Worm (Caenorhabditis elegans): Measurements from ENCODE around the gene sre-3.

sre-3 gene

DNA sequence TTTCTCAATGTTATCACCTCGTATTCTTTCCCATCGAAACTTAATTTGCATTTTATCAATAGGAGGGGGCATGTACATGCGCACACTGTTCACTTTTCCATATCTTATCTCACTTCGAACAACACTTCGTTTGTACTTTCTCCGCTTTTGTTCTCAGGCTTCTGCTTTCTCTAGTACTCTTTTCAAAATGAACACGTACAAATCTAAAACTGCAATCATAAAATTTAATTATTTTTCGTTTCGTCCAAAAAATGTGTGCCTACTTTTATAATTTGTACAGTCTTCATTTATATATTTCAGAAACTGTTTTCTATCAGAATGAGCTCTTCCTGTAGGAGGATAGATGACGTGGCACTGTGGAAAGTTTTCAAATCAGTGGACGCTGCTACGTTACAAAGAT lies 13.2 kb downstream of the sre-3 start, which contains the start of gene C07D10.1:
Gene C07D10.1, plus strand, starts transcription at position 301 of the 400 bp plus-strand sequence.
- TF ChIP-seq tab-1 (GFP tag; IDR thresholded peaks at IDR 0.05) (no peak), med-1 (GFP tag; optimal IDR thresholded peaks at IDR 0.05; ENCODE audit: insufficient read depth) (no peak), cog-1 (tag; optimal IDR thresholded peaks at IDR 0.05) (no peak), flt-1 (GFP tag; IDR thresholded peaks at IDR 0.05) (no peak), ztf-23 (GFP tag; IDR thresholded peaks at IDR 0.05) (no peak), ztf-29 (GFP tag; IDR thresholded peaks at IDR 0.05) (no peak), klf-2 (GFP tag; conservative IDR thresholded peaks at IDR 0.05) (no peak), T22C8.4 (GFP tag; IDR thresholded peaks at IDR 0.05) (no peak), ref-1 (GFP tag; conservative IDR thresholded peaks at IDR 0.05) (no peak)

DNA sequence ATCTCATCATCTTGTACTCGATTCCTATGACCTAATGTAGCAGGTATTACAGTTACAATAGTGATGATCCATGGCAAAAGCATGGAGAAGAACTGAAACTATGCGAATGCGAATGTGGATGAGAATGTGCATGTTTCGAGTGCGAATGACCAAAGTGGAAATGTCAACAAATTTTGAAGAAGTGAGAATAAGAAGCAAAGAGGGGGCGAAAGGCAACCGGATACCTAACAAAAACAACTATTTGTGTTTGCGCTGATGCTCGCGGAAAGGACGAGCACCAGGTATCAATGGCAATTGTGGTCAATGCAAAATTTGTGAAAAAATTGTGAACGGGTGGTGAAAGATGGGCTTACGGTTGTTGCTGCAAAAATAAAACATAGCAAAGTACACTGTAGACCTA lies 17.1 kb downstream of the sre-3 start, which contains the start of gene nas-7:
Gene nas-7, minus strand, starts transcription at position 101 of the 400 bp plus-strand sequence.
- no peak for TF ChIP-seq tab-1 (GFP tag; IDR thresholded peaks at IDR 0.05)
- no peak for TF ChIP-seq ztf-29 (GFP tag; IDR thresholded peaks at IDR 0.05)
- TF ChIP-seq ref-1 (GFP tag; conservative IDR thresholded peaks at IDR 0.05) = no peak
- TF ChIP-seq flt-1 (GFP tag; IDR thresholded peaks at IDR 0.05) = no peak
- TF ChIP-seq klf-2 (GFP tag; conservative IDR thresholded peaks at IDR 0.05) = no peak
- TF ChIP-seq ztf-23 (GFP tag; IDR thresholded peaks at IDR 0.05) = no peak
- no peak for TF ChIP-seq T22C8.4 (GFP tag; IDR thresholded peaks at IDR 0.05)
- TF ChIP-seq cog-1 (tag; optimal IDR thresholded peaks at IDR 0.05) = no peak
- TF ChIP-seq med-1 (GFP tag; optimal IDR thresholded peaks at IDR 0.05; ENCODE audit: insufficient read depth) = no peak

DNA sequence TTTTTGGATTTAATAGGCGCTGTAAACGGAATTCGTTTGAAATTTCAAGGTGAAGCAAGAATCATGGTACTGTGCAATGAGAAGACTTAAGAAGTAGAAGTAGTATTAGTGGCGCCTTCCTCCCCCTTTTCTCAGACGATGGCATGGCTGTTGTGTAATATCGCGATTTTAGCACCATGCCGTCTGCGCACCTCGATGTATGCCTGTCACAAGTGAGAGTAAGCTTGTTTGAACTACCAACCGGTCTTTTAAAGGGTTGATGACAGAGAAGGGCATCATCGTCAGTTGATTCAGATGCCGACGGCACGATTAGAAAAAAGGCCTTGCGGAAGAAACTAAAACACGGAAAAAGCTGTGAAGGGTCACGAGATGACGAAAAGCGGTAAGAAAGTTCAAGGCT lies 18.5 kb downstream of the sre-3 start:
- TF ChIP-seq med-1 (GFP tag; optimal IDR thresholded peaks at IDR 0.05; ENCODE audit: insufficient read depth) (no peak), T22C8.4 (GFP tag; IDR thresholded peaks at IDR 0.05) (no peak)

DNA sequence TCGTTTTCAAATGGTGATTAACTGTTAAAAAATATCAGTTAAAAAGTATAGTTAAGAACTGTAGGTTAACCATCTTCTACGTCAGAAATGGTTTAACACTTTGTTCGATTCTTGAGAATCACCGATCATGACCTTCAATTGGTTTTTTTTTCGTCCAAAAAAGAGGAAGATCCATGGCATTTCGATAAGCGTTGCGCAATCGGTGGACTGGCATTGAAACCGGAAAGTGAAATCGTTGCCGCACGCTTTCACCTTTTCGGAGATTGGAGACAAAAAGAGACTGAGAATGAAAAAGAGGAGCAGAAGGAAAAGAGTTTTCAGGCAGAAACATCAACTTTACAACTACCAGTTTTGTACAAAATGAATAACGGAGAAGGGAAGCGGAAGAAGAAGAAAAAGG lies 19.7 kb downstream of the sre-3 start:
- no peak for TF ChIP-seq med-1 (GFP tag; optimal IDR thresholded peaks at IDR 0.05; ENCODE audit: insufficient read depth)
- TF ChIP-seq T22C8.4 (GFP tag; IDR thresholded peaks at IDR 0.05) = no peak
- TF ChIP-seq tab-1 (GFP tag; IDR thresholded peaks at IDR 0.05) = no peak
- no peak for TF ChIP-seq flt-1 (GFP tag; IDR thresholded peaks at IDR 0.05)
- TF ChIP-seq cog-1 (tag; optimal IDR thresholded peaks at IDR 0.05) = no peak
- TF ChIP-seq ref-1 (GFP tag; conservative IDR thresholded peaks at IDR 0.05) = no peak
- TF ChIP-seq klf-2 (GFP tag; conservative IDR thresholded peaks at IDR 0.05) = no peak
- no peak for TF ChIP-seq ztf-29 (GFP tag; IDR thresholded peaks at IDR 0.05)
- TF ChIP-seq ztf-23 (GFP tag; IDR thresholded peaks at IDR 0.05) = no peak

DNA sequence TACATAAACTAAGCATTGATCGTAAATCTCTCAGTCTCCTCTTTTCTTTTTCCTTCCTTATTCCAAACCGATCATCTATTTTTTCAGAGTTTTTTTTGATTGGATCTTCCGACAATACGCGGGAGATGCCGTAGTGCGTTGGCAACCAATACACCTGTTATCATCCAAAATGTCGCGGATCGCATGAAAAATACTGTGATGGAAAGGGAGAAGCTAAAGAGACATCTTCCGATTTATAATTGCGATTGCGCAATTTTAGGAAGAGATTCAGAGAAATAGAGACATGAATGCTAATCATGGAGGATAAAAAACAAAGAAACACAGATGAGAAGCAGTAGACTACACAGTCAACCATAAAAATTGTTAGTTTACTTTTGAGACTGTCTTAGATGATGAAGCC lies 20.9 kb downstream of the sre-3 start:
- TF ChIP-seq med-1 (GFP tag; optimal IDR thresholded peaks at IDR 0.05; ENCODE audit: insufficient read depth) = no peak
- TF ChIP-seq klf-2 (GFP tag; conservative IDR thresholded peaks at IDR 0.05) = no peak
- no peak for TF ChIP-seq ztf-29 (GFP tag; IDR thresholded peaks at IDR 0.05)

DNA sequence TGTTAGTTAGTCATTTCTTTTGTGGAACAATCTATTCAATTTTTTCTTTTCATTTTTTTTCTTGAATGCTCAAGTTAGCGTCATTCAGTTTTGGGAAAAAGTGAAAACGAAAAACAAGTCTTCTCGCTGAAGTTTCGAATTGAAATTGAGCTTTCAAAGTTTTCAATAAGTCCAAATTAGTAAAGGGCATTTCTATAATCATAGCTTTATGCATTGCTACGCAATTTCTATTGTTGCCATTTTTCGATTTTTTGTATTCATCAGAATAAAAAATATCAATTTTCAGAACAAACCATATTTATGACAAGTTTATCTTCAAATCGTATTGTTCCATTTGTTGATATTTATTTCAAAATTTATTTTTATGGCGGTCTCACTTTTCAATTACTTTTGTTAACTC lies 22.6 kb downstream of the sre-3 start, which contains the start of gene srd-55:
Gene srd-55, plus strand, starts transcription at position 301 of the 400 bp plus-strand sequence.
- no peak for TF ChIP-seq med-1 (GFP tag; optimal IDR thresholded peaks at IDR 0.05; ENCODE audit: insufficient read depth)
- no peak for TF ChIP-seq tab-1 (GFP tag; IDR thresholded peaks at IDR 0.05)
- TF ChIP-seq flt-1 (GFP tag; IDR thresholded peaks at IDR 0.05) = no peak
- TF ChIP-seq T22C8.4 (GFP tag; IDR thresholded peaks at IDR 0.05) = no peak
- no peak for TF ChIP-seq ztf-29 (GFP tag; IDR thresholded peaks at IDR 0.05)
- no peak for TF ChIP-seq ztf-23 (GFP tag; IDR thresholded peaks at IDR 0.05)
- no peak for TF ChIP-seq cog-1 (tag; optimal IDR thresholded peaks at IDR 0.05)
- no peak for TF ChIP-seq ref-1 (GFP tag; conservative IDR thresholded peaks at IDR 0.05)
- no peak for TF ChIP-seq klf-2 (GFP tag; conservative IDR thresholded peaks at IDR 0.05)

DNA sequence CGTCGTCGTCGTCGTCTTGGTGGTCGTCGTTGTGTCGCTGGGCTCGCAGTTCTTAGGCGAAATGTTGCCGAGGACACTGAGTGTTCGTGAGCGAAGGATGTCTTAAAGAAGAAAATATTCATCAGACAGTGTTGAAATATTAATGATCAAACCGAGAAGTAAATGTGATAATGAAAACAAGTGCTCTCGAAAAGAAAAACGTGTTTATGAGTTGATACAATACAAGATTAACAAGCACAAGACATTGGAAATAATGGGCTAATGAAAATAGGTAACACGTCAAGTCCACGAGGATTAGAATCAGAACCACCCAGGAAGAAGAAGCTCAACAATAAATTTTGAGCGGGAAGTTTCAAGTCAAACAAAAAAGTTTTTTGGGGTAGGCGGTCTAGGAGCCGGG lies 26.4 kb downstream of the sre-3 start, which contains the start of gene K02A2.5:
Gene K02A2.5, minus strand, starts transcription at position 101 of the 400 bp plus-strand sequence.
- no peak for TF ChIP-seq tab-1 (GFP tag; IDR thresholded peaks at IDR 0.05)
- no peak for TF ChIP-seq flt-1 (GFP tag; IDR thresholded peaks at IDR 0.05)
- no peak for TF ChIP-seq cog-1 (tag; optimal IDR thresholded peaks at IDR 0.05)
- no peak for TF ChIP-seq med-1 (GFP tag; optimal IDR thresholded peaks at IDR 0.05; ENCODE audit: insufficient read depth)
- TF ChIP-seq T22C8.4 (GFP tag; IDR thresholded peaks at IDR 0.05) = no peak
- no peak for TF ChIP-seq klf-2 (GFP tag; conservative IDR thresholded peaks at IDR 0.05)
- no peak for TF ChIP-seq ztf-29 (GFP tag; IDR thresholded peaks at IDR 0.05)
- no peak for TF ChIP-seq ztf-23 (GFP tag; IDR thresholded peaks at IDR 0.05)
- TF ChIP-seq ref-1 (GFP tag; conservative IDR thresholded peaks at IDR 0.05) = no peak

DNA sequence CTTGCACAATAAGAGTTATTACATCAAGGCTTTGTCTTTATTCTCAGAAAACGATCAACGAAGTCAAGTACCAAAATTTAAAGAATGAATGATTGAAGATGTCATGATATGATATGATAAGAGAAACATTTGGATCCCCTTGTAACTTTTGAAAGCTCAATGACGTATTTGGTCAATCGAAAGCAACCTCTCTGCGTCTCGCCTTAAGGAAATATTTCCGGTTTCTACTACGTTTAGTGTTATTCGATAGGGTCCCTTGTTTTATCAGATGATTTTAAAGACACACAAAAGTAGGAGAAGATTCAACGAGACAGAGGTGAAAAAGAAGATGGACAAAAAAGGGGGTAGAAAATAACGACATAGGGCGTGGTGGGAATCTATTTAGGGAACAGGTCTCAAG lies 27.7 kb downstream of the sre-3 start:
- TF ChIP-seq med-1 (GFP tag; optimal IDR thresholded peaks at IDR 0.05; ENCODE audit: insufficient read depth) (no peak), T22C8.4 (GFP tag; IDR thresholded peaks at IDR 0.05) (no peak), cog-1 (tag; optimal IDR thresholded peaks at IDR 0.05) (no peak), flt-1 (GFP tag; IDR thresholded peaks at IDR 0.05) (no peak), tab-1 (GFP tag; IDR thresholded peaks at IDR 0.05) (no peak), ref-1 (GFP tag; conservative IDR thresholded peaks at IDR 0.05) (no peak), klf-2 (GFP tag; conservative IDR thresholded peaks at IDR 0.05) (no peak), ztf-29 (GFP tag; IDR thresholded peaks at IDR 0.05) (no peak), ztf-23 (GFP tag; IDR thresholded peaks at IDR 0.05) (no peak)

DNA sequence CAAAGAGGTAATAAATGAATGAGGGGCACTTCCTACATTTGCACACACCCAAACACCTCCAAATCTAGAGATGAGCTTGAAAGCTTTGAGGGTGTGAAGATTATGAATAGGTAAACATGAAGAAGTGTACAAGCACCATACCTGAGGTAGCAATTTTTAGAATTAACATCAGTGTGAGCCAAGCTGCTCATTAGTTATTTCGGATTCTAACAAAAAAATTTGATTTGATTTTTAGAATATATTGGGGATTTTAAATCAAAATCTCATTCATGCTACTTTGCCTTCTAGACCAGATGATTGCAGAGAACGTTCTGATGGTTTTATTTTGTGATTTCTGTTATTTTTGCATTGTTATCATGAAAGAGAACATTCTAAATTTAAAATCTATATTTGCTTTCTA lies 28.2 kb downstream of the sre-3 start:
- TF ChIP-seq tab-1 (GFP tag; IDR thresholded peaks at IDR 0.05) (no peak), ztf-23 (GFP tag; IDR thresholded peaks at IDR 0.05) (no peak), med-1 (GFP tag; optimal IDR thresholded peaks at IDR 0.05; ENCODE audit: insufficient read depth) (no peak), klf-2 (GFP tag; conservative IDR thresholded peaks at IDR 0.05) (no peak), ztf-29 (GFP tag; IDR thresholded peaks at IDR 0.05) (no peak), T22C8.4 (GFP tag; IDR thresholded peaks at IDR 0.05) (no peak), flt-1 (GFP tag; IDR thresholded peaks at IDR 0.05) (no peak)

DNA sequence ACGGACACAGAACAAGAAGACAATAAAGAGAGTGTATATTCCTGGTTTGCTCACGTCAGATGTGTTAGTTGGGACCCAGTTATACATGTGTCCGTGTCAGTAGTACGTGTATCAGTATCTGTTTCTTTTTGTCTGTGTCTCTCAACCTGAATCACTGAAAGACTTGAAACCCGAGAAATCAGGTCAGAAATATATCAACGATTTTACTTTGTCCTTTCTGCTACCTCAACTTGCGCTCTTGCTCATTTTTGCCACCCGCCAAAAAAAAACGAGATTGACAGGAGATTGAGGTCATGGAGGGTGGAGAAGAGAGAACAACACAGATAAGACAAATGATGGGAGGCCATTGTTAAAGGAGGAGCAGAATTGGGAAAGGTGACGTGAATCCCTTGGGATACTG lies 34.0 kb downstream of the sre-3 start:
- TF ChIP-seq med-1 (GFP tag; optimal IDR thresholded peaks at IDR 0.05; ENCODE audit: insufficient read depth) = no peak
- no peak for TF ChIP-seq flt-1 (GFP tag; IDR thresholded peaks at IDR 0.05)
- no peak for TF ChIP-seq klf-2 (GFP tag; conservative IDR thresholded peaks at IDR 0.05)
- TF ChIP-seq tab-1 (GFP tag; IDR thresholded peaks at IDR 0.05) = no peak
- TF ChIP-seq ztf-29 (GFP tag; IDR thresholded peaks at IDR 0.05) = no peak
- TF ChIP-seq ref-1 (GFP tag; conservative IDR thresholded peaks at IDR 0.05) = no peak
- no peak for TF ChIP-seq ztf-23 (GFP tag; IDR thresholded peaks at IDR 0.05)
- TF ChIP-seq cog-1 (tag; optimal IDR thresholded peaks at IDR 0.05) = no peak
- no peak for TF ChIP-seq T22C8.4 (GFP tag; IDR thresholded peaks at IDR 0.05)

All from whole organism, midembryonic.